Worm (Caenorhabditis elegans) whole organism, young adult: ENCODE data around the gene ZK1251.3.

ENCODE experiments used
- B0019.2 ChIP-seq: fragments of 200-800 bp; sonication (Bioruptor generic); conservative IDR thresholded peaks from 2 replicates; pipeline ENCODE4 v1.3.6; 2022; ENCODE audit warnings: missing genetic modification reagents, missing genetic modification characterization, missing compliant biosample characterization
- B0035.1 ChIP-seq: sonication (generic microtip); optimal IDR thresholded peaks from 2 replicates; lab custom pipeline; 2016; ENCODE audit warnings: missing genetic modification characterization, mild to moderate bottlenecking, missing compliant biosample characterization, missing genotype, missing genetic modification reagents
- C06A6.2 ChIP-seq: fragments of 200-800 bp; sonication (Bioruptor generic); conservative IDR thresholded peaks from 2 replicates; pipeline ENCODE4 v1.3.6; 2022; ENCODE audit warnings: missing genetic modification characterization, missing compliant biosample characterization
- D2030.7 ChIP-seq: fragments of 200-800 bp; sonication (Bioruptor generic); IDR thresholded peaks from 2 replicates; pipeline ENCODE4 v1.3.6; 2022; ENCODE audit warnings: missing genetic modification reagents, missing genetic modification characterization, missing compliant biosample characterization
- F22D6.2 ChIP-seq: sonication (generic microtip); optimal IDR thresholded peaks from 2 replicates; lab custom pipeline; 2016; ENCODE audit warnings: mild to moderate bottlenecking, missing genetic modification characterization, missing compliant biosample characterization
- F37B4.10 ChIP-seq: fragments of 200-800 bp; sonication (Bioruptor generic); IDR thresholded peaks from 2 replicates; pipeline ENCODE4 v1.3.6; 2022; ENCODE audit warnings: missing genetic modification characterization, missing compliant biosample characterization
- F39B2.1 ChIP-seq: fragments of 200-800 bp; sonication (Bioruptor generic); IDR thresholded peaks from 2 replicates; pipeline ENCODE4 v1.3.6; 2022; ENCODE audit warnings: missing genetic modification reagents, missing genetic modification characterization, missing compliant biosample characterization
- F52B5.7 ChIP-seq: sonication (generic microtip); optimal IDR thresholded peaks from 2 replicates; lab custom pipeline; 2016; ENCODE audit warnings: mild to moderate bottlenecking, missing genetic modification characterization, missing compliant biosample characterization
- T26A5.8 ChIP-seq: sonication (generic microtip); optimal IDR thresholded peaks from 2 replicates; lab custom pipeline; 2016; ENCODE audit warnings: missing genetic modification characterization, missing compliant biosample characterization
- Y53F4B.3 ChIP-seq: fragments of 200-800 bp; sonication (Bioruptor generic); IDR thresholded peaks from 2 replicates; pipeline ENCODE4 v1.3.6; 2022; ENCODE audit warnings: missing genetic modification reagents, missing genetic modification characterization, missing compliant biosample characterization
- ama-1 ChIP-seq, 3 experiments: fragments of 150-350 bp in 1 of 3; sonication (generic microtip) in 2 of 3; optimal IDR thresholded peaks; 2 replicates each; lab custom pipeline; 2014 to 2018; ENCODE audit warnings: missing biosample characterization in 2 of 3, missing genetic modification characterization in 2 of 3, missing genetic modification reagents in 2 of 3
- aptf-2 ChIP-seq: fragments of 200-800 bp; sonication (Bioruptor generic); conservative IDR thresholded peaks from 2 replicates; pipeline ENCODE4 v1.3.6; 2022; ENCODE audit warnings: missing genetic modification reagents, missing genetic modification characterization, missing compliant biosample characterization
- aptf-3 ChIP-seq: fragments of 200-800 bp; sonication (Bioruptor generic); IDR thresholded peaks from 2 replicates; pipeline ENCODE4 v1.3.6; 2022; ENCODE audit warnings: missing genetic modification characterization, missing compliant biosample characterization
- attf-6 ChIP-seq: fragments of 200-800 bp; sonication (Bioruptor generic); IDR thresholded peaks from 2 replicates; pipeline ENCODE4 v1.3.6; 2022; ENCODE audit warnings: missing genetic modification reagents, missing genetic modification characterization, missing compliant biosample characterization
- ccch-3 ChIP-seq: fragments of 200-800 bp; sonication (Bioruptor generic); optimal IDR thresholded peaks from 2 replicates; lab custom pipeline; 2018; ENCODE audit warnings: mild to moderate bottlenecking, missing genetic modification characterization, missing compliant biosample characterization
- cebp-2 ChIP-seq: fragments of 200-800 bp; sonication (Bioruptor generic); IDR thresholded peaks from 2 replicates; pipeline ENCODE4 v1.3.6; 2022; ENCODE audit warnings: missing genetic modification characterization, missing compliant biosample characterization
- ceh-40 ChIP-seq: fragments of 200-800 bp; sonication (Bioruptor generic); IDR thresholded peaks from 2 replicates; pipeline ENCODE4 v1.3.6; 2022; ENCODE audit warnings: missing genetic modification characterization, missing compliant biosample characterization
- ceh-58 ChIP-seq: fragments of 200-800 bp; sonication (Bioruptor generic); IDR thresholded peaks from 2 replicates; pipeline ENCODE4 v1.3.6; 2022; ENCODE audit warnings: missing genetic modification characterization, missing compliant biosample characterization
- ceh-91 ChIP-seq: fragments of 200-800 bp; sonication (Bioruptor generic); IDR thresholded peaks from 2 replicates; pipeline ENCODE4 v1.3.6; 2022; ENCODE audit warnings: missing genetic modification reagents, missing genetic modification characterization, missing compliant biosample characterization
- dpl-1 ChIP-seq: fragments of 150-350 bp; optimal IDR thresholded peaks from 2 replicates; lab custom pipeline; 2014; ENCODE audit warnings: missing biosample characterization, missing genetic modification reagents, missing genetic modification characterization
- egl-18 ChIP-seq: fragments of 200-800 bp; sonication (Bioruptor generic); IDR thresholded peaks from 2 replicates; pipeline ENCODE4 v1.3.6; 2022; ENCODE audit warnings: missing genetic modification reagents, missing genetic modification characterization, missing compliant biosample characterization
- hlh-26 ChIP-seq: fragments of 200-800 bp; sonication (Bioruptor generic); conservative IDR thresholded peaks from 2 replicates; pipeline ENCODE4 v1.3.6; 2022; ENCODE audit warnings: missing genetic modification reagents, missing genetic modification characterization, missing compliant biosample characterization
- hmg-1.2 ChIP-seq: fragments of 200-800 bp; sonication (Bioruptor generic); IDR thresholded peaks from 2 replicates; pipeline ENCODE4 v1.3.6; 2022; ENCODE audit warnings: missing genetic modification reagents, missing genetic modification characterization, missing compliant biosample characterization
- hrde-1 ChIP-seq: sonication (generic microtip); optimal IDR thresholded peaks from 2 replicates; lab custom pipeline; 2016; ENCODE audit warnings: missing genetic modification characterization, mild to moderate bottlenecking, missing compliant biosample characterization, moderate library complexity, missing genotype, missing genetic modification reagents, borderline replicate concordance
- lin-54 ChIP-seq: fragments of 200-800 bp; sonication (Bioruptor generic); optimal IDR thresholded peaks from 2 replicates; lab custom pipeline; 2018; ENCODE audit warnings: mild to moderate bottlenecking, missing genetic modification characterization, missing compliant biosample characterization
- lsy-27 ChIP-seq: sonication (generic microtip); optimal IDR thresholded peaks from 2 replicates; lab custom pipeline; 2017; ENCODE audit warnings: missing genetic modification characterization, mild to moderate bottlenecking, missing compliant biosample characterization, antibody characterized with exemption, missing genotype, borderline replicate concordance; ENCODE audit not compliant: insufficient read depth
- madf-6 ChIP-seq: fragments of 200-800 bp; sonication (Bioruptor generic); IDR thresholded peaks from 2 replicates; pipeline ENCODE4 v1.3.6; 2022; ENCODE audit warnings: missing genetic modification reagents, missing genetic modification characterization, missing compliant biosample characterization
- mxl-1 ChIP-seq: sonication (generic microtip); optimal IDR thresholded peaks from 2 replicates; lab custom pipeline; 2016; ENCODE audit warnings: missing genetic modification characterization, missing compliant biosample characterization
- nfyb-1 ChIP-seq: fragments of 200-800 bp; sonication (Bioruptor generic); IDR thresholded peaks from 2 replicates; pipeline ENCODE4 v1.3.6; 2022; ENCODE audit warnings: missing genetic modification reagents, missing genetic modification characterization, missing compliant biosample characterization
- nhr-27 ChIP-seq: fragments of 200-800 bp; sonication (Bioruptor generic); optimal IDR thresholded peaks from 2 replicates; lab custom pipeline; 2018; ENCODE audit warnings: mild to moderate bottlenecking, missing genetic modification characterization, moderate library complexity, missing compliant biosample characterization
- nhr-80 ChIP-seq: sonication (generic microtip); optimal IDR thresholded peaks from 2 replicates; lab custom pipeline; 2016; ENCODE audit warnings: missing genetic modification characterization, missing compliant biosample characterization
- pbrm-1 ChIP-seq: fragments of 200-800 bp; sonication (Bioruptor generic); IDR thresholded peaks from 2 replicates; pipeline ENCODE4 v1.3.6; 2022; ENCODE audit warnings: missing genetic modification reagents, missing genetic modification characterization, missing compliant biosample characterization
- rec-8 ChIP-seq, 2 experiments: sonication (generic microtip); optimal IDR thresholded peaks; 2 replicates each; lab custom pipeline; 2016; ENCODE audit warnings: mild to moderate bottlenecking in 2 of 2, missing genetic modification characterization in 2 of 2, missing genetic modification reagents in 2 of 2, missing genotype in 2 of 2, missing biosample characterization in 1 of 2, missing compliant biosample characterization in 1 of 2, moderate library complexity in 1 of 2
- sdz-38 ChIP-seq: sonication (generic microtip); optimal IDR thresholded peaks from 2 replicates; lab custom pipeline; 2016; ENCODE audit warnings: missing genotype, missing genetic modification characterization, missing compliant biosample characterization
- snpc-4 ChIP-seq, 5 experiments: fragments of 150-350 bp in 1 of 5; sonication (generic microtip) in 4 of 5; optimal IDR thresholded peaks; 2 replicates each; lab custom pipeline; 2014 to 2018; ENCODE audit warnings: missing genetic modification characterization in 5 of 5, missing biosample characterization in 3 of 5, antibody characterized with exemption in 2 of 5, mild to moderate bottlenecking in 2 of 5, missing compliant biosample characterization in 2 of 5, missing genotype in 2 of 5, moderate library complexity in 2 of 5, missing genetic modification reagents in 1 of 5
- zim-3 ChIP-seq: sonication (generic microtip); optimal IDR thresholded peaks from 2 replicates; lab custom pipeline; 2017; ENCODE audit warnings: mild to moderate bottlenecking, missing genetic modification characterization, moderate library complexity, missing compliant biosample characterization
- ztf-26 ChIP-seq: sonication (generic microtip); optimal IDR thresholded peaks from 2 replicates; lab custom pipeline; 2017; ENCODE audit warnings: missing genetic modification characterization, missing compliant biosample characterization
- ztf-28 ChIP-seq: fragments of 200-800 bp; sonication (Bioruptor generic); IDR thresholded peaks from 2 replicates; pipeline ENCODE4 v1.3.6; 2022; ENCODE audit warnings: missing genetic modification reagents, missing genetic modification characterization, missing compliant biosample characterization
- ztf-3 ChIP-seq: fragments of 200-800 bp; sonication (Bioruptor generic); optimal IDR thresholded peaks from 2 replicates; lab custom pipeline; 2018; ENCODE audit warnings: mild to moderate bottlenecking, missing genetic modification characterization, missing compliant biosample characterization
- ztf-6 ChIP-seq: fragments of 200-800 bp; sonication (Bioruptor generic); IDR thresholded peaks from 2 replicates; pipeline ENCODE4 v1.3.6; 2022; ENCODE audit warnings: missing genetic modification reagents, missing genetic modification characterization, missing compliant biosample characterization

ZK1251.3 gene

ce11 chrIV:9654017-9654416, 29.4 kb upstream of the ZK1251.3 start, which contains the start of gene F58G6.7:
Gene F58G6.7, plus strand, starts transcription at chrIV:9654317.
- TF ChIP-seq aptf-2 (GFP tag; lab: Robert Waterston, UW): no peak
- TF ChIP-seq dpl-1 (GFP tag; lab: Kevin White, UChicago): no peak
- no peak for TF ChIP-seq lin-54
- TF ChIP-seq C06A6.2 (GFP tag; lab: Robert Waterston, UW): no peak
- TF ChIP-seq hrde-1 (tag; lab: Kevin White, UChicago): no peak
- TF ChIP-seq ztf-3 (GFP tag; lab: Kevin White, UChicago): no peak
- no peak for TF ChIP-seq F22D6.2 (tag; lab: Kevin White, UChicago)
- TF ChIP-seq rec-8 (tag; optimal IDR thresholded peaks at IDR 0.05; lab: Kevin White, UChicago): no peak
- TF ChIP-seq F52B5.7: no peak
- no peak for TF ChIP-seq pbrm-1 (GFP tag; lab: Robert Waterston, UW)

- TF ChIP-seq mxl-1 (tag; lab: Kevin White, UChicago) (no peak), ceh-58 (GFP tag; lab: Robert Waterston, UW) (no peak), sdz-38 (tag; lab: Kevin White, UChicago) (no peak), snpc-4 (GFP tag; optimal IDR thresholded peaks at IDR 0.05; lab: Kevin White, UChicago) (no peak), snpc-4 (tag; optimal IDR thresholded peaks at IDR 0.05; lab: Kevin White, UChicago) (no peak), ztf-6 (GFP tag; lab: Robert Waterston, UW) (no peak), F39B2.1 (GFP tag; lab: Robert Waterston, UW) (no peak), lsy-27 (tag; lab: Kevin White, UChicago) (no peak), attf-6 (GFP tag; lab: Robert Waterston, UW) (no peak), aptf-3 (GFP tag; lab: Robert Waterston, UW) (no peak), nfyb-1 (GFP tag; lab: Robert Waterston, UW) (no peak), cebp-2 (no peak), hlh-26 (GFP tag; lab: Robert Waterston, UW) (no peak), T26A5.8 (no peak), dpl-1 (GFP tag; lab: Kevin White, UChicago) (no peak), ztf-26 (no peak), zim-3 (tag; lab: Kevin White, UChicago) (no peak), D2030.7 (GFP tag; lab: Robert Waterston, UW) (no peak), egl-18 (GFP tag; lab: Robert Waterston, UW) (no peak)
Observed at ce11 chrIV:9655556-9655955, 27.9 kb upstream of the ZK1251.3 start.

ce11 chrIV:9657753-9658152, 25.7 kb upstream of the ZK1251.3 start, which contains the start of gene acc-1:
Gene acc-1, plus strand, starts transcription at chrIV:9658053.
- TF ChIP-seq ccch-3 (GFP tag; lab: Kevin White, UChicago) (no peak), egl-18 (GFP tag; lab: Robert Waterston, UW) (no peak), ceh-91 (no peak)
- TF ChIP-seq, all 124 proteins: peak for 0

- TF ChIP-seq nhr-80 (tag; lab: Kevin White, UChicago) (no peak), hmg-1.2 (no peak), B0019.2 (GFP tag; lab: Robert Waterston, UW) (no peak), madf-6 (GFP tag; lab: Robert Waterston, UW) (no peak), nhr-27 (no peak), ama-1 (optimal IDR thresholded peaks at IDR 0.05; lab: Kevin White, UChicago) (no peak), ama-1 (GFP tag; optimal IDR thresholded peaks at IDR 0.05; lab: Kevin White, UChicago) (no peak), ztf-28 (GFP tag; lab: Robert Waterston, UW) (no peak), F37B4.10 (GFP tag; lab: Robert Waterston, UW) (no peak), B0035.1 (tag; lab: Kevin White, UChicago) (no peak), Y53F4B.3 (GFP tag; lab: Robert Waterston, UW) (no peak), ceh-40 (GFP tag; lab: Robert Waterston, UW) (no peak)
Observed at ce11 chrIV:9659999-9660398, 23.5 kb upstream of the ZK1251.3 start.
